Fruit fly (Drosophila melanogaster) whole organism, wandering third instar larva: Measurements from ENCODE around the gene ImpE1.

Source experiments
- Abd-B ChIP-seq: fragments of >200 bp; optimal IDR thresholded peaks from 2 replicates; lab custom pipeline; 2017; ENCODE audit warnings: missing biosample characterization, missing genetic modification characterization
- CG9705 ChIP-seq: fragments of 200-800 bp; sonication (Bioruptor generic); optimal IDR thresholded peaks from 2 replicates; lab custom pipeline; 2018; ENCODE audit warnings: missing biosample characterization, mild to moderate bottlenecking, missing genetic modification characterization
- Dif ChIP-seq: fragments of 200-275, 200-300 bp; sonication (Bioruptor generic); optimal IDR thresholded peaks from 2 replicates; lab custom pipeline; 2018; ENCODE audit warnings: missing biosample characterization, missing genetic modification characterization; ENCODE audit not compliant: partially characterized antibody
- GATAd ChIP-seq: sonication (Bioruptor generic); optimal IDR thresholded peaks from 2 replicates; lab custom pipeline; 2016; ENCODE audit warnings: missing biosample characterization, missing genetic modification characterization
- HLH106 ChIP-seq: fragments of 200-800 bp; optimal IDR thresholded peaks from 3 replicates; lab custom pipeline; 2019; ENCODE audit warnings: missing biosample characterization, mild to moderate bottlenecking, missing genetic modification characterization, moderate library complexity
- Hnf4 ChIP-seq: fragments of 200-800 bp; sonication (Bioruptor generic); optimal IDR thresholded peaks from 2 replicates; lab custom pipeline; 2016; ENCODE audit warnings: missing biosample characterization, mild to moderate bottlenecking, missing genetic modification characterization
- Hr78 ChIP-seq: fragments of >200 bp; optimal IDR thresholded peaks from 2 replicates; lab custom pipeline; 2017; ENCODE audit warnings: missing biosample characterization, missing genetic modification characterization
- Hr83 ChIP-seq: fragments of 200-300 bp; sonication (Bioruptor generic); optimal IDR thresholded peaks from 2 replicates; lab custom pipeline; 2016; ENCODE audit warnings: missing biosample characterization, mild to moderate bottlenecking, missing genetic modification characterization, moderate library complexity; ENCODE audit not compliant: poor library complexity, severe bottlenecking
- Jra ChIP-seq: sonication (Bioruptor generic); optimal IDR thresholded peaks from 2 replicates; lab custom pipeline; 2016; ENCODE audit warnings: missing biosample characterization, missing genetic modification characterization
- Mio ChIP-seq: sonication (Bioruptor generic); optimal IDR thresholded peaks from 2 replicates; lab custom pipeline; 2016; ENCODE audit warnings: missing biosample characterization, missing genetic modification characterization
- Myc ChIP-seq: fragments of >200 bp; optimal IDR thresholded peaks from 2 replicates; lab custom pipeline; 2017
- OdsH ChIP-seq: fragments of 200-800 bp; sonication (Bioruptor generic); optimal IDR thresholded peaks from 2 replicates; lab custom pipeline; 2016; ENCODE audit warnings: missing biosample characterization, mild to moderate bottlenecking, missing genetic modification characterization
- Rel ChIP-seq, 2 experiments: fragments of 200-800 bp; sonication (Bioruptor generic) in 1 of 2; optimal IDR thresholded peaks; 2 replicates in 1 of 2; 3 replicates in 1 of 2; lab custom pipeline; 2016 to 2019; ENCODE audit warnings: mild to moderate bottlenecking in 2 of 2, missing biosample characterization in 2 of 2, missing genetic modification characterization in 2 of 2, moderate library complexity in 1 of 2
- Sp1 ChIP-seq: fragments of 200-800 bp; sonication (Bioruptor generic); optimal IDR thresholded peaks from 3 replicates; lab custom pipeline; 2019; ENCODE audit warnings: missing biosample characterization, mild to moderate bottlenecking, missing genetic modification characterization, moderate library complexity
- br ChIP-seq: fragments of 200-800 bp; sonication (Bioruptor generic); optimal IDR thresholded peaks from 2 replicates; lab custom pipeline; 2016; ENCODE audit warnings: missing biosample characterization, missing genetic modification characterization
- brk ChIP-seq: fragments of 200-800 bp; sonication (Bioruptor generic); optimal IDR thresholded peaks from 2 replicates; lab custom pipeline; 2016; ENCODE audit warnings: missing biosample characterization, mild to moderate bottlenecking, missing genetic modification characterization
- dl ChIP-seq, 2 experiments: fragments of 175-275, 200-275 bp in 1 of 2; fragments of 200-275 bp in 1 of 2; sonication (Bioruptor generic); optimal IDR thresholded peaks; lab custom pipeline; 2018; ENCODE audit warnings: mild to moderate bottlenecking in 2 of 2, missing biosample characterization in 2 of 2, missing genetic modification characterization in 2 of 2, moderate library complexity in 2 of 2; ENCODE audit not compliant: partially characterized antibody in 2 of 2, insufficient read depth in 1 of 2
- dmrt93B ChIP-seq: fragments of 200-800 bp; sonication (Bioruptor generic); optimal IDR thresholded peaks from 2 replicates; lab custom pipeline; 2018; ENCODE audit warnings: missing biosample characterization, mild to moderate bottlenecking, missing genetic modification characterization
- dsf ChIP-seq: sonication (Bioruptor generic); optimal IDR thresholded peaks from 2 replicates; lab custom pipeline; 2016; ENCODE audit warnings: missing biosample characterization, missing genetic modification characterization, borderline replicate concordance
- ey ChIP-seq: fragments of 200-800 bp; sonication (Bioruptor generic); optimal IDR thresholded peaks from 2 replicates; lab custom pipeline; 2016; ENCODE audit warnings: missing biosample characterization, missing genetic modification characterization
- foxo ChIP-seq, 2 experiments: fragments of 200-800 bp; sonication (Bioruptor generic); optimal IDR thresholded peaks; 2 replicates in 1 of 2; 3 replicates in 1 of 2; lab custom pipeline; 2016 to 2017; ENCODE audit warnings: missing biosample characterization in 2 of 2, missing genetic modification characterization in 2 of 2
- fru ChIP-seq: fragments of 200-800 bp; sonication (Bioruptor generic); optimal IDR thresholded peaks from 3 replicates; lab custom pipeline; 2016; ENCODE audit warnings: missing biosample characterization, mild to moderate bottlenecking, missing genetic modification characterization
- h ChIP-seq: fragments of 200-800 bp; sonication (Bioruptor generic); optimal IDR thresholded peaks from 3 replicates; lab custom pipeline; 2016; ENCODE audit warnings: missing biosample characterization, mild to moderate bottlenecking, missing genetic modification characterization
- jim ChIP-seq: fragments of 175-275, 200-325 bp; sonication (Bioruptor generic); optimal IDR thresholded peaks from 2 replicates; lab custom pipeline; 2016; ENCODE audit warnings: missing biosample characterization, mild to moderate bottlenecking, missing genetic modification characterization
- lola ChIP-seq: fragments of >200 bp; optimal IDR thresholded peaks from 2 replicates; lab custom pipeline; 2017; ENCODE audit warnings: missing biosample characterization, missing genetic modification characterization
- pan ChIP-seq: fragments of >200 bp; optimal IDR thresholded peaks from 2 replicates; lab custom pipeline; 2017
- psq ChIP-seq: fragments of 200-800 bp; sonication (Bioruptor generic); optimal IDR thresholded peaks from 3 replicates; lab custom pipeline; 2017; ENCODE audit warnings: missing biosample characterization, mild to moderate bottlenecking, missing genetic modification characterization, moderate library complexity
- rgr ChIP-seq: fragments of 200-800 bp; sonication (Bioruptor generic); optimal IDR thresholded peaks from 3 replicates; lab custom pipeline; 2016; ENCODE audit warnings: missing biosample characterization, mild to moderate bottlenecking, missing genetic modification characterization
- sage ChIP-seq: fragments of 200-800 bp; sonication (Bioruptor generic); optimal IDR thresholded peaks from 2 replicates; lab custom pipeline; 2016; ENCODE audit warnings: missing biosample characterization, mild to moderate bottlenecking, missing genetic modification characterization
- sv ChIP-seq: fragments of 200-800 bp; sonication (Bioruptor generic); optimal IDR thresholded peaks from 3 replicates; lab custom pipeline; 2016; ENCODE audit warnings: missing biosample characterization, missing genetic modification characterization
- usp ChIP-seq: fragments of >200 bp; optimal IDR thresholded peaks from 2 replicates; lab custom pipeline; 2017; ENCODE audit warnings: missing biosample characterization, missing genetic modification characterization
- woc ChIP-seq: sonication (Bioruptor generic); optimal IDR thresholded peaks from 2 replicates; lab custom pipeline; 2016; ENCODE audit warnings: missing biosample characterization, mild to moderate bottlenecking, missing genetic modification characterization

ImpE1 gene

dm6 chr3L:8340264-8341095 is 31.7 kb upstream of the ImpE1 start, which contains the start of the genes Prim1 and CG7083:
Prim1 (plus strand) TSS chr3L:8340314.
CG7083 (plus strand) TSS chr3L:8340785.
- peak; percentile 21 for TF ChIP-seq Myc
- peak; percentile 60 for TF ChIP-seq dsf
- TF ChIP-seq lola: no peak
- TF ChIP-seq Sp1 (GFP tag; lab: Kevin White, UChicago): peak; percentile 43
- peak; percentile 72 for TF ChIP-seq rgr (GFP tag; lab: Kevin White, UChicago)
- TF ChIP-seq woc (GFP tag; lab: Kevin White, UChicago): peak; percentile 47
- peak; percentile 42 for TF ChIP-seq sv (GFP tag; lab: Kevin White, UChicago)
- TF ChIP-seq ey (GFP tag; lab: Kevin White, UChicago): peak; percentile 65
- peak; percentile 75 for TF ChIP-seq h (GFP tag; lab: Kevin White, UChicago)
- peak; percentile 61 for TF ChIP-seq OdsH (GFP tag; lab: Kevin White, UChicago)
- peak; percentile 34 for TF ChIP-seq sage (GFP tag; lab: Kevin White, UChicago)
- TF ChIP-seq psq: peak; percentile 49
- no peak for TF ChIP-seq brk (GFP tag; lab: Kevin White, UChicago)
- TF ChIP-seq Mio (GFP tag; lab: Kevin White, UChicago): no peak
- peak; percentile 38 for TF ChIP-seq GATAd
- no peak for TF ChIP-seq Hr78
- TF ChIP-seq Dif (GFP tag; lab: Kevin White, UChicago): no peak
- peak; percentile 21 for TF ChIP-seq Hr83 (GFP tag; lab: Kevin White, UChicago)
- no peak for TF ChIP-seq dmrt93B (GFP tag; lab: Kevin White, UChicago)
- no peak for TF ChIP-seq pan (lab: Kevin White, UChicago)
- peak in 1 of 2 experiments; percentile 66 for TF ChIP-seq foxo (GFP tag; optimal IDR thresholded peaks at IDR 0.05; lab: Kevin White, UChicago)
- TF ChIP-seq HLH106: peak; percentile 67
- peak; percentile 83 for TF ChIP-seq fru (GFP tag; lab: Kevin White, UChicago)
- no peak for TF ChIP-seq Abd-B (GFP tag; lab: Kevin White, UChicago)
- peak; percentile 34 for TF ChIP-seq Jra (GFP tag; lab: Kevin White, UChicago)
- peak; percentile 71 for TF ChIP-seq br (GFP tag; lab: Kevin White, UChicago)
- TF ChIP-seq jim (GFP tag; lab: Kevin White, UChicago): no peak
- no peak for TF ChIP-seq dl (GFP tag; optimal IDR thresholded peaks at IDR 0.05; lab: Kevin White, UChicago; ENCODE audit: insufficient read depth in 1 of 2, partially characterized antibody in 2 of 2)
- TF ChIP-seq CG9705 (GFP tag; lab: Kevin White, UChicago): peak; percentile 55
- TF ChIP-seq Rel (GFP tag; optimal IDR thresholded peaks at IDR 0.05; lab: Kevin White, UChicago): no peak
- TF ChIP-seq Rel (tag; optimal IDR thresholded peaks at IDR 0.05; lab: Kevin White, UChicago): peak; percentile 96
- TF ChIP-seq usp (GFP tag; lab: Kevin White, UChicago): no peak
- peak; percentile 67 for TF ChIP-seq Hnf4
- TF ChIP-seq, all 38 proteins: peak for 21

DNA sequence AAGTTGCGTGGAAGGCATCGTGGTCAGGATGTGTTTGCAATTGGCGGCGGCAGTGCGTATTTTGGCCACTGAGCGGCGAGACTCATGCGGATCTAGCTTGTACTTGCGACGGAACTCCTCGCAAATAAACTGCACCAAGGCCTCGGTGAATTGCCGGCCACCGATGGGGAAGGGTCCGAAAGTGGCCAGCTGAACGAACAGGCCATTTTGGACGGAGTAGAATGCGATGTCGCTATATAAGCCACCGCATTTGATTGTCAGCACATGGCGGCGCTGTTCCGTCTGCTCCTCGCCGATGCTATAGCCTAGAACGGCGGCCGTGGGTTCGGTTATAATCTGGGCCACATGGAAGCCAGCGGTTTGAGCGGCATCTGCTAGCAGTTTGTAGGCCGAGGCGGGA is 27.0 kb upstream of the ImpE1 start:
- no peak for TF ChIP-seq Abd-B (GFP tag; lab: Kevin White, UChicago)
- no peak for TF ChIP-seq GATAd
- TF ChIP-seq sage (GFP tag; lab: Kevin White, UChicago): no peak
- no peak for TF ChIP-seq brk (GFP tag; lab: Kevin White, UChicago)
- no peak for TF ChIP-seq Hr83 (GFP tag; lab: Kevin White, UChicago)
- TF ChIP-seq sv (GFP tag; lab: Kevin White, UChicago): no peak
- TF ChIP-seq CG9705 (GFP tag; lab: Kevin White, UChicago): no peak
- no peak for TF ChIP-seq foxo (GFP tag; optimal IDR thresholded peaks at IDR 0.05; lab: Kevin White, UChicago)
- no peak for TF ChIP-seq Hr78

dm6 chr3L:8346100-8346980 is 25.9 kb upstream of the ImpE1 start, which contains the start of the genes CG7182 and GAPcenA:
CG7182 (minus strand) TSS chr3L:8346382.
GAPcenA (plus strand) TSS chr3L:8346561.
- peak in 1 of 2 experiments; percentile 85 for TF ChIP-seq foxo (GFP tag; optimal IDR thresholded peaks at IDR 0.05; lab: Kevin White, UChicago)
- peak; percentile 62 for TF ChIP-seq OdsH (GFP tag; lab: Kevin White, UChicago)
- TF ChIP-seq Rel (GFP tag; optimal IDR thresholded peaks at IDR 0.05; lab: Kevin White, UChicago): no peak
- peak; percentile 85 for TF ChIP-seq Rel (tag; optimal IDR thresholded peaks at IDR 0.05; lab: Kevin White, UChicago)
- TF ChIP-seq dmrt93B (GFP tag; lab: Kevin White, UChicago): peak; percentile 72
- TF ChIP-seq fru (GFP tag; lab: Kevin White, UChicago): peak; percentile 75
- peak; percentile 64 for TF ChIP-seq CG9705 (GFP tag; lab: Kevin White, UChicago)
- peak; percentile 37 for TF ChIP-seq ey (GFP tag; lab: Kevin White, UChicago)
- peak; percentile 80 for TF ChIP-seq rgr (GFP tag; lab: Kevin White, UChicago)
- TF ChIP-seq Sp1 (GFP tag; lab: Kevin White, UChicago): peak; percentile 82
- no peak for TF ChIP-seq pan (lab: Kevin White, UChicago)
- peak; percentile 62 for TF ChIP-seq Jra (GFP tag; lab: Kevin White, UChicago)
- peak; percentile 49 for TF ChIP-seq br (GFP tag; lab: Kevin White, UChicago)
- TF ChIP-seq woc (GFP tag; lab: Kevin White, UChicago): no peak
- TF ChIP-seq psq: peak; percentile 79
- peak; percentile 76 for TF ChIP-seq h (GFP tag; lab: Kevin White, UChicago)
- TF ChIP-seq brk (GFP tag; lab: Kevin White, UChicago): no peak
- TF ChIP-seq Hr83 (GFP tag; lab: Kevin White, UChicago): peak; percentile 33
- no peak for TF ChIP-seq sage (GFP tag; lab: Kevin White, UChicago)
- TF ChIP-seq lola: no peak
- TF ChIP-seq HLH106: peak; percentile 87
- TF ChIP-seq, all 38 proteins: peak for 15
